Fruit fly (Drosophila melanogaster) whole organism, embryonic: ENCODE data around the gene Aatf.

Experiments
- BtbVII ChIP-seq: fragments of 200-800 bp; sonication (Bioruptor generic); optimal IDR thresholded peaks from 3 replicates; lab custom pipeline; 2017; ENCODE audit warnings: missing biosample characterization, mild to moderate bottlenecking, missing genetic modification characterization
- CG10543 ChIP-seq: fragments of 200-800 bp; sonication (Bioruptor generic); optimal IDR thresholded peaks from 3 replicates; lab custom pipeline; 2017; ENCODE audit warnings: missing biosample characterization, mild to moderate bottlenecking, missing genetic modification characterization, moderate library complexity
- CG11723 ChIP-seq: fragments of 200-800 bp; sonication (Bioruptor generic); optimal IDR thresholded peaks from 2 replicates; lab custom pipeline; 2017; ENCODE audit warnings: missing biosample characterization, mild to moderate bottlenecking, missing genetic modification characterization
- CG12071 ChIP-seq: fragments of 200-800 bp; sonication (Bioruptor generic); optimal IDR thresholded peaks from 3 replicates; lab custom pipeline; 2018; ENCODE audit warnings: missing biosample characterization, mild to moderate bottlenecking, missing genetic modification characterization
- CG12391 ChIP-seq: fragments of 200-800 bp; sonication (Bioruptor generic); optimal IDR thresholded peaks from 3 replicates; lab custom pipeline; 2018; ENCODE audit warnings: missing biosample characterization, mild to moderate bottlenecking, missing genetic modification characterization, moderate library complexity
- CG13123 ChIP-seq: fragments of 200-800 bp; sonication (Bioruptor generic); optimal IDR thresholded peaks from 2 replicates; lab custom pipeline; 2016; ENCODE audit warnings: missing biosample characterization, missing genetic modification characterization
- CG16815 ChIP-seq: fragments of 200-800 bp; sonication (Bioruptor generic); optimal IDR thresholded peaks from 3 replicates; lab custom pipeline; 2017; ENCODE audit warnings: missing biosample characterization, mild to moderate bottlenecking, missing genetic modification characterization
- CG17186 ChIP-seq: fragments of 200-800 bp; sonication (Bioruptor generic); optimal IDR thresholded peaks from 3 replicates; lab custom pipeline; 2017; ENCODE audit warnings: missing biosample characterization, missing genetic modification reagents, missing genetic modification characterization
- CG17802 ChIP-seq: fragments of 200-800 bp; sonication (Bioruptor generic); optimal IDR thresholded peaks from 2 replicates; lab custom pipeline; 2018; ENCODE audit warnings: missing biosample characterization, mild to moderate bottlenecking, missing genetic modification characterization, moderate library complexity
- CG1792 ChIP-seq: fragments of 200-800 bp; sonication (Bioruptor generic); optimal IDR thresholded peaks from 2 replicates; lab custom pipeline; 2016; ENCODE audit warnings: missing biosample characterization, missing genetic modification characterization
- CG30020 ChIP-seq: fragments of 200-800 bp; optimal IDR thresholded peaks from 2 replicates; lab custom pipeline; 2019; ENCODE audit warnings: missing biosample characterization, mild to moderate bottlenecking, missing genetic modification characterization, moderate library complexity
- CG33213 ChIP-seq: fragments of 200-800 bp; sonication (Bioruptor generic); optimal IDR thresholded peaks from 3 replicates; lab custom pipeline; 2016; ENCODE audit warnings: missing biosample characterization, missing genetic modification characterization
- CG43689 ChIP-seq: fragments of 200-800 bp; sonication (Bioruptor generic); IDR thresholded peaks from 2 replicates; pipeline ENCODE4 v1.3.6; 2022; ENCODE audit warnings: missing biosample characterization, missing genetic modification characterization
- CG6175 ChIP-seq: fragments of 200-800 bp; sonication (Bioruptor generic); IDR thresholded peaks from 3 replicates; pipeline ENCODE4 v1.3.6; 2022; ENCODE audit warnings: missing biosample characterization, missing genetic modification characterization
- CG6689 ChIP-seq: fragments of 200-800 bp; sonication (Bioruptor generic); IDR thresholded peaks from 2 replicates; pipeline ENCODE4 v1.3.6; 2022; ENCODE audit warnings: missing biosample characterization, missing genetic modification characterization
- CG6791 ChIP-seq: fragments of 200-800 bp; sonication (Bioruptor generic); IDR thresholded peaks from 3 replicates; pipeline ENCODE4 v1.3.6; 2022; ENCODE audit warnings: missing biosample characterization, missing genetic modification characterization; ENCODE audit not compliant: partially characterized antibody
- CG6813 ChIP-seq: fragments of 200-800 bp; sonication (Bioruptor generic); optimal IDR thresholded peaks from 2 replicates; lab custom pipeline; 2017; ENCODE audit warnings: missing biosample characterization, missing genetic modification characterization, mild to moderate bottlenecking, moderate library complexity, missing genetic modification reagents
- CG6854 ChIP-seq: fragments of 200-800 bp; sonication (Bioruptor generic); optimal IDR thresholded peaks from 3 replicates; lab custom pipeline; 2017; ENCODE audit warnings: missing biosample characterization, mild to moderate bottlenecking, missing genetic modification characterization
- CG7556 ChIP-seq: fragments of 200-800 bp; sonication (Bioruptor generic); optimal IDR thresholded peaks from 2 replicates; lab custom pipeline; 2017; ENCODE audit warnings: missing biosample characterization, mild to moderate bottlenecking, missing genetic modification characterization
- CG8089 ChIP-seq: fragments of 200-800 bp; sonication (Bioruptor generic); optimal IDR thresholded peaks from 3 replicates; lab custom pipeline; 2016; ENCODE audit warnings: missing biosample characterization, missing genetic modification characterization
- CG9609 ChIP-seq: fragments of 200-800 bp; sonication (Bioruptor generic); optimal IDR thresholded peaks from 3 replicates; lab custom pipeline; 2016; ENCODE audit warnings: missing biosample characterization, missing genetic modification characterization
- CG9932 ChIP-seq: fragments of 200-800 bp; sonication (Bioruptor generic); IDR thresholded peaks from 2 replicates; pipeline ENCODE4 v1.3.6; 2022; ENCODE audit warnings: missing biosample characterization, missing genetic modification characterization
- CHES-1-like ChIP-seq: fragments of 200-800 bp; sonication (Bioruptor generic); optimal IDR thresholded peaks from 2 replicates; lab custom pipeline; 2016; ENCODE audit warnings: missing biosample characterization, missing genetic modification characterization
- D19A ChIP-seq: fragments of 200-800 bp; optimal IDR thresholded peaks from 3 replicates; lab custom pipeline; 2019; ENCODE audit warnings: missing biosample characterization, mild to moderate bottlenecking, missing genetic modification characterization, moderate library complexity
- Deaf1 ChIP-seq: fragments of 200-800 bp; optimal IDR thresholded peaks from 3 replicates; lab custom pipeline; 2019; ENCODE audit warnings: missing biosample characterization, mild to moderate bottlenecking, missing genetic modification characterization, moderate library complexity
- Hey ChIP-seq: fragments of 200-800 bp; sonication (Bioruptor generic); optimal IDR thresholded peaks from 3 replicates; lab custom pipeline; 2018; ENCODE audit warnings: missing biosample characterization, mild to moderate bottlenecking, missing genetic modification characterization
- Jarid2 ChIP-seq: fragments of 200-800 bp; sonication (Bioruptor generic); optimal IDR thresholded peaks from 3 replicates; lab custom pipeline; 2017; ENCODE audit warnings: mild to moderate bottlenecking, missing biosample characterization, missing genetic modification reagents, missing genetic modification characterization
- Kr ChIP-seq: fragments of 200-800 bp; sonication (Bioruptor generic); optimal IDR thresholded peaks from 2 replicates; lab custom pipeline; 2017; ENCODE audit warnings: missing biosample characterization, mild to moderate bottlenecking, missing genetic modification characterization
- Mrtf ChIP-seq: fragments of 200-800 bp; sonication (Bioruptor generic); IDR thresholded peaks from 3 replicates; pipeline ENCODE4 v1.3.6; 2022; ENCODE audit warnings: missing biosample characterization, missing genetic modification characterization
- NK7.1 ChIP-seq: fragments of 200-800 bp; sonication (Bioruptor generic); optimal IDR thresholded peaks from 3 replicates; lab custom pipeline; 2016; ENCODE audit warnings: missing biosample characterization, missing genetic modification characterization
- Oaz ChIP-seq: fragments of 200-800 bp; sonication (Bioruptor generic); IDR thresholded peaks from 2 replicates; pipeline ENCODE4 v1.3.6; 2022; ENCODE audit warnings: missing biosample characterization, missing genetic modification characterization
- ab ChIP-seq: fragments of 200-800 bp; sonication (Bioruptor generic); optimal IDR thresholded peaks from 2 replicates; lab custom pipeline; 2016; ENCODE audit warnings: missing biosample characterization, missing genetic modification characterization
- abd-A ChIP-seq: fragments of 200-800 bp; sonication (Bioruptor generic); optimal IDR thresholded peaks from 3 replicates; lab custom pipeline; 2019; ENCODE audit warnings: missing biosample characterization, mild to moderate bottlenecking, missing genetic modification characterization, moderate library complexity
- ac ChIP-seq: fragments of 200-800 bp; sonication (Bioruptor generic); optimal IDR thresholded peaks from 3 replicates; lab custom pipeline; 2017; ENCODE audit warnings: missing biosample characterization, mild to moderate bottlenecking, missing genetic modification characterization
- ash1 ChIP-seq: fragments of 200-800 bp; sonication (Bioruptor generic); optimal IDR thresholded peaks from 2 replicates; lab custom pipeline; 2018; ENCODE audit warnings: missing biosample characterization, mild to moderate bottlenecking, missing genetic modification characterization
- da ChIP-seq: fragments of 200-800 bp; sonication (Bioruptor generic); optimal IDR thresholded peaks from 2 replicates; lab custom pipeline; 2016; ENCODE audit warnings: missing biosample characterization, missing genetic modification characterization
- dm ChIP-seq: fragments of 200-800 bp; sonication (Bioruptor generic); optimal IDR thresholded peaks from 3 replicates; lab custom pipeline; 2016; ENCODE audit warnings: missing biosample characterization, missing genetic modification characterization
- en ChIP-seq: fragments of 200-800 bp; sonication (Bioruptor generic); optimal IDR thresholded peaks from 2 replicates; lab custom pipeline; 2016; ENCODE audit warnings: missing biosample characterization, missing genetic modification characterization
- eve ChIP-seq, 2 experiments: fragments of >200 bp; optimal IDR thresholded peaks; 2 replicates each; lab custom pipeline; 2017; ENCODE audit warnings: missing biosample characterization in 2 of 2, missing genetic modification characterization in 2 of 2
- fd102C ChIP-seq: fragments of 200-800 bp; sonication (Bioruptor generic); optimal IDR thresholded peaks from 2 replicates; lab custom pipeline; 2018; ENCODE audit warnings: missing biosample characterization, mild to moderate bottlenecking, missing genetic modification characterization, moderate library complexity
- lab ChIP-seq: fragments of 200-800 bp; sonication (Bioruptor generic); optimal IDR thresholded peaks from 3 replicates; lab custom pipeline; 2017; ENCODE audit warnings: missing biosample characterization, missing genetic modification characterization, mild to moderate bottlenecking, moderate library complexity, missing genetic modification reagents
- ranshi ChIP-seq: fragments of 200-800 bp; sonication (Bioruptor generic); IDR thresholded peaks from 2 replicates; pipeline ENCODE4 v1.3.6; 2022; ENCODE audit warnings: missing biosample characterization, missing genetic modification characterization
- repo ChIP-seq: fragments of 200-800 bp; sonication (Bioruptor generic); optimal IDR thresholded peaks from 2 replicates; lab custom pipeline; 2016; ENCODE audit warnings: missing biosample characterization, missing genetic modification characterization
- schlank ChIP-seq: fragments of 200-800 bp; sonication (Bioruptor generic); optimal IDR thresholded peaks from 2 replicates; lab custom pipeline; 2018; ENCODE audit warnings: missing biosample characterization, mild to moderate bottlenecking, missing genetic modification characterization
- sens-2 ChIP-seq: fragments of 200-800 bp; sonication (Bioruptor generic); IDR thresholded peaks from 2 replicates; pipeline ENCODE4 v1.3.6; 2022; ENCODE audit warnings: missing biosample characterization, missing genetic modification characterization
- ssp ChIP-seq: fragments of 200-800 bp; sonication (Bioruptor generic); IDR thresholded peaks from 2 replicates; pipeline ENCODE4 v1.3.6; 2022; ENCODE audit warnings: missing biosample characterization, missing genetic modification characterization
- tap ChIP-seq: fragments of 200-800 bp; optimal IDR thresholded peaks from 3 replicates; lab custom pipeline; 2019; ENCODE audit warnings: missing biosample characterization, mild to moderate bottlenecking, missing genetic modification characterization, moderate library complexity
- trh ChIP-seq: fragments of 200-800 bp; sonication (Bioruptor generic); optimal IDR thresholded peaks from 2 replicates; lab custom pipeline; 2016; ENCODE audit warnings: missing biosample characterization, missing genetic modification characterization

Gene Aatf

DNA sequence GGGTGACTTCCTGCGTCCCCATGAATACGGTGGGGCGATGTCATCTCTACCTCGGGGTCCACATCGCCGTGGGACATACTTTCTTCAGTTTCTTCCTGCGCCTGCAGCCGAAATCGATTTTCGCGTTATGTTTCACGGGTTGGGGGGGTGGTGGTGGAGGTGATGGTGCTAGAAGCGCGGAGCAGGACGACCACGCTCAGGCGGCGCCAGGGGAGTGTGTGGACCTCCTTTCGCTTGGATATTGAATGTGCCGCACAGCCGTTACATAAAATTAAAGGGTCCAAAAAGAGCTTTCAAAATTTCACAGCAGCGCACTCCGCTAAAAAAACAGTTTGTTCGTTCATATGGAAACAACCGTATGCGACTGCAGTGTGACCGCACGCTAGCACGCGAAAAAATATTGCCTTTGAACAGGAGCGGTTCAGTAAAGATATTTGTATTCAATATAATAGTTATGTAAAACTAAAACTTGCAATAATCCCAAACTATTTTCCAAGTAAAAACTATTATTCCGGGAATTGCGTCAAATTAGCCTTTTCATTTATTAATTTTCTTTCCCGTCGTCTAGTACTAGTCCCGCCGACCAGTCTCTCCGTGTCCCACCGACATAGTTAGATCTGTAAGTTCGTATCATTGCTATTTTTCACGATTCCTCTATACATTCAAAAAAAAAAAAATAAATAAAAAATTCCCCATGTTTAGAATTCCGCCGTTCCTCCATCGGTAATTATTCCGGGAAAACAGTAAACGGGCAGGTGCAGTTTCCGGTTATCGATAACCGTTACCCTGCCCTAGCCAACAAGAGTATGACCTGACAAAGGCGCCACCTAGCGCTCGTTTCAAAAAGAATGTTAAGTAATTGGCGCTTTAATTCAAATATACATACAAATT, 33.2 kb upstream of the Aatf start, which contains the start of gene Nhe3 (continued):
- TF ChIP-seq da (GFP tag; lab: Kevin White, UChicago) (no peak), ash1 (GFP tag; lab: Kevin White, UChicago) (no peak), trh (peak; percentile 71), NK7.1 (GFP tag; lab: Kevin White, UChicago) (peak; percentile 71), en (GFP tag; lab: Kevin White, UChicago) (no peak), CG17186 (peak; percentile 30), D19A (no peak), CG8089 (GFP tag; lab: Kevin White, UChicago) (peak; percentile 51), CG12071 (GFP tag; lab: Kevin White, UChicago) (peak; percentile 9), Deaf1 (tag; lab: Kevin White, UChicago) (peak; percentile 26), BtbVII (GFP tag; lab: Kevin White, UChicago) (peak; percentile 48), CG6791 (GFP tag; lab: Robert Waterston, UW) (peak; percentile 65; the same call in 2 of the 3 replicates), CG1792 (GFP tag; lab: Kevin White, UChicago) (peak; percentile 59), schlank (tag; lab: Kevin White, UChicago) (peak; percentile 43), dm (peak; percentile 39), lab (GFP tag; lab: Kevin White, UChicago) (no peak), CG33213 (GFP tag; lab: Kevin White, UChicago) (peak; percentile 42), CG12391 (tag; lab: Kevin White, UChicago) (peak; percentile 86), CG6175 (0 out of 3 replicates have a peak, but pooled peaks have one; percentile 42), Jarid2 (GFP tag; lab: Kevin White, UChicago) (peak; percentile 84), CG17802 (tag; lab: Kevin White, UChicago) (peak; percentile 26), ssp (peak; percentile 66), Kr (GFP tag; lab: Kevin White, UChicago) (no peak), repo (GFP tag; lab: Kevin White, UChicago) (peak; percentile 67), sens-2 (GFP tag; lab: Robert Waterston, UW) (peak; percentile 60; the same call in 1 of the 2 replicates), CG43689 (GFP tag; lab: Robert Waterston, UW) (no peak; the same call in 1 of the 2 replicates), CG30020 (peak; percentile 74), CG9609 (GFP tag; lab: Kevin White, UChicago) (peak; percentile 75), eve (GFP tag; optimal IDR thresholded peaks at IDR 0.05; lab: Kevin White, UChicago) (no peak), CG6689 (peak; percentile 87), CG9932 (GFP tag; lab: Robert Waterston, UW) (peak; percentile 93), Oaz (GFP tag; lab: Robert Waterston, UW) (peak; percentile 54; the same call in 1 of the 2 replicates), ac (GFP tag; lab: Kevin White, UChicago) (no peak), CG11723 (GFP tag; lab: Kevin White, UChicago) (peak; percentile 75), CG7556 (peak; percentile 81), tap (tag; lab: Kevin White, UChicago) (no peak), Mrtf (peak; percentile 65; the same call in 2 of the 3 replicates), CG6854 (peak; percentile 30), fd102C (GFP tag; lab: Kevin White, UChicago) (no peak), Hey (tag; lab: Kevin White, UChicago) (no peak), CG13123 (GFP tag; lab: Kevin White, UChicago) (peak; percentile 55), ranshi (peak; percentile 87; the same call in 1 of the 2 replicates), abd-A (no peak), ab (GFP tag; lab: Kevin White, UChicago) (peak; percentile 68), CHES-1-like (GFP tag; lab: Kevin White, UChicago) (peak; percentile 86), CG6813 (peak; percentile 60), CG16815 (GFP tag; lab: Kevin White, UChicago) (peak; percentile 74), CG10543 (peak; percentile 75)
